Fruit fly (Drosophila melanogaster) whole organism, embryonic: Measurements from ENCODE around the gene Prim1.

Source experiments
- Atf-2 ChIP-seq: fragments of 200-800 bp; sonication (Bioruptor generic); optimal IDR thresholded peaks from 2 replicates; lab custom pipeline; 2016; ENCODE audit warnings: missing biosample characterization, missing genetic modification characterization
- Awh ChIP-seq: fragments of 200-800 bp; sonication (Bioruptor generic); IDR thresholded peaks from 2 replicates; pipeline ENCODE4, ENCODE4 v1.3.6; 2022; ENCODE audit warnings: missing biosample characterization, missing genetic modification characterization
- Bdp1 ChIP-seq: fragments of 200-800 bp; sonication (Bioruptor generic); optimal IDR thresholded peaks from 3 replicates; lab custom pipeline; 2016; ENCODE audit warnings: missing biosample characterization, missing genetic modification characterization
- CG10147 ChIP-seq: fragments of 200-800 bp; sonication (Bioruptor generic); optimal IDR thresholded peaks from 2 replicates; lab custom pipeline; 2019; ENCODE audit warnings: missing biosample characterization, mild to moderate bottlenecking, missing genetic modification characterization, moderate library complexity
- CG10209 ChIP-seq: fragments of 200-800 bp; sonication (Bioruptor generic); optimal IDR thresholded peaks from 3 replicates; lab custom pipeline; 2017; ENCODE audit warnings: missing biosample characterization, mild to moderate bottlenecking, missing genetic modification characterization, missing genetic modification reagents
- CG11695 ChIP-seq: fragments of 200-800 bp; sonication (Bioruptor generic); IDR thresholded peaks from 3 replicates; pipeline ENCODE4 v1.3.6; 2022; ENCODE audit warnings: missing biosample characterization, missing genetic modification characterization
- CG12659 ChIP-seq: fragments of 200-800 bp; sonication (Bioruptor generic); optimal IDR thresholded peaks from 3 replicates; lab custom pipeline; 2017; ENCODE audit warnings: mild to moderate bottlenecking, missing biosample characterization, missing genetic modification reagents, missing genetic modification characterization
- CG12769 ChIP-seq: fragments of 200-800 bp; sonication (Bioruptor generic); optimal IDR thresholded peaks from 2 replicates; lab custom pipeline; 2019; ENCODE audit warnings: missing biosample characterization, mild to moderate bottlenecking, missing genetic modification characterization, moderate library complexity
- CG13287 ChIP-seq: fragments of 200-800 bp; sonication (Bioruptor generic); IDR thresholded peaks from 2 replicates; pipeline ENCODE4 v1.3.6; 2022; ENCODE audit warnings: missing biosample characterization, missing genetic modification characterization; ENCODE audit not compliant: partially characterized antibody
- CG14014 ChIP-seq: fragments of 200-800 bp; sonication (Bioruptor generic); IDR thresholded peaks from 2 replicates; pipeline ENCODE4 v1.3.6; 2022; ENCODE audit warnings: missing biosample characterization, missing genetic modification characterization
- CG17328 ChIP-seq: fragments of 200-800 bp; sonication (Bioruptor generic); IDR thresholded peaks from 2 replicates; pipeline ENCODE4 v1.3.6; 2022; ENCODE audit warnings: missing biosample characterization, missing genetic modification characterization
- CG2712 ChIP-seq: fragments of 200-800 bp; optimal IDR thresholded peaks from 3 replicates; lab custom pipeline; 2019; ENCODE audit warnings: missing biosample characterization, mild to moderate bottlenecking, missing genetic modification characterization, moderate library complexity
- CG2875 ChIP-seq: fragments of 200-800 bp; sonication (Bioruptor generic); optimal IDR thresholded peaks from 2 replicates; lab custom pipeline; 2017; ENCODE audit warnings: missing biosample characterization, mild to moderate bottlenecking, missing genetic modification characterization, missing genetic modification reagents
- CG30020 ChIP-seq: fragments of 200-800 bp; optimal IDR thresholded peaks from 2 replicates; lab custom pipeline; 2019; ENCODE audit warnings: missing biosample characterization, mild to moderate bottlenecking, missing genetic modification characterization, moderate library complexity
- CG34224 ChIP-seq: fragments of 200-800 bp; sonication (Bioruptor generic); IDR thresholded peaks from 3 replicates; pipeline ENCODE4 v1.3.6; 2022; ENCODE audit warnings: missing biosample characterization, missing genetic modification characterization; ENCODE audit not compliant: partially characterized antibody
- CG3726 ChIP-seq: fragments of 200-800 bp; sonication (Bioruptor generic); IDR thresholded peaks from 3 replicates; pipeline ENCODE4, ENCODE4 v1.3.6; 2022; ENCODE audit warnings: missing biosample characterization, missing genetic modification characterization
- CG4707 ChIP-seq: fragments of 200-800 bp; sonication (Bioruptor generic); optimal IDR thresholded peaks from 2 replicates; lab custom pipeline; 2018; ENCODE audit warnings: missing biosample characterization, mild to moderate bottlenecking, missing genetic modification characterization, moderate library complexity
- CG9876 ChIP-seq: fragments of 200-800 bp; sonication (Bioruptor generic); optimal IDR thresholded peaks from 2 replicates; lab custom pipeline; 2016; ENCODE audit warnings: missing biosample characterization, missing genetic modification characterization
- CTCF ChIP-seq: fragments of 200-800 bp; sonication (Bioruptor generic); optimal IDR thresholded peaks from 2 replicates; lab custom pipeline; 2017; ENCODE audit warnings: missing biosample characterization, mild to moderate bottlenecking, missing genetic modification characterization, moderate library complexity
- Camta ChIP-seq: fragments of 200-800 bp; sonication (Bioruptor generic); optimal IDR thresholded peaks from 2 replicates; lab custom pipeline; 2016; ENCODE audit warnings: missing biosample characterization, missing genetic modification characterization
- CrebB ChIP-seq: fragments of 200-800 bp; sonication (Bioruptor generic); optimal IDR thresholded peaks from 3 replicates; lab custom pipeline; 2018; ENCODE audit warnings: missing biosample characterization, mild to moderate bottlenecking, missing genetic modification characterization
- Dref ChIP-seq: fragments of 200-800 bp; sonication (Bioruptor generic); IDR thresholded peaks from 2 replicates; pipeline ENCODE4 v1.3.6; 2022; ENCODE audit warnings: missing biosample characterization, missing genetic modification characterization
- Ets97D ChIP-seq: fragments of 200-800 bp; sonication (Bioruptor generic); optimal IDR thresholded peaks from 3 replicates; lab custom pipeline; 2016; ENCODE audit warnings: missing biosample characterization, missing genetic modification characterization
- Fer3 ChIP-seq: fragments of 200-800 bp; sonication (Bioruptor generic); optimal IDR thresholded peaks from 2 replicates; lab custom pipeline; 2018; ENCODE audit warnings: missing biosample characterization, mild to moderate bottlenecking, missing genetic modification characterization, moderate library complexity
- GATAe ChIP-seq: fragments of 200-800 bp; sonication (Bioruptor generic); conservative IDR thresholded peaks from 2 replicates; pipeline ENCODE4 v1.3.6; 2022; ENCODE audit warnings: missing biosample characterization, missing genetic modification characterization
- HLH3B ChIP-seq: fragments of 200-800 bp; sonication (Bioruptor generic); IDR thresholded peaks from 2 replicates; pipeline ENCODE4 v1.3.6; 2022; ENCODE audit warnings: missing biosample characterization, missing genetic modification characterization
- HLHmδ ChIP-seq: fragments of 200-800 bp; sonication (Bioruptor generic); optimal IDR thresholded peaks from 2 replicates; lab custom pipeline; 2018; ENCODE audit warnings: missing biosample characterization, mild to moderate bottlenecking, missing genetic modification characterization, moderate library complexity
- HmgZ ChIP-seq: fragments of 200-800 bp; sonication (Bioruptor generic); optimal IDR thresholded peaks from 2 replicates; lab custom pipeline; 2018; ENCODE audit warnings: missing biosample characterization, mild to moderate bottlenecking, missing genetic modification characterization
- Hr51 ChIP-seq, 2 experiments: fragments of 200-800 bp; sonication (Bioruptor generic); optimal IDR thresholded peaks; 2 replicates in 1 of 2; 3 replicates in 1 of 2; lab custom pipeline; 2016 to 2018; ENCODE audit warnings: missing biosample characterization in 2 of 2, missing genetic modification characterization in 2 of 2, mild to moderate bottlenecking in 1 of 2, moderate library complexity in 1 of 2
- Jarid2 ChIP-seq: fragments of 200-800 bp; sonication (Bioruptor generic); optimal IDR thresholded peaks from 3 replicates; lab custom pipeline; 2017; ENCODE audit warnings: mild to moderate bottlenecking, missing biosample characterization, missing genetic modification reagents, missing genetic modification characterization
- Nf-YA ChIP-seq: fragments of 200-800 bp; sonication (Bioruptor generic); IDR thresholded peaks from 2 replicates; pipeline ENCODE4 v1.3.6; 2022; ENCODE audit warnings: missing biosample characterization, missing genetic modification characterization
- Nf-YC ChIP-seq: fragments of 200-800 bp; optimal IDR thresholded peaks from 3 replicates; lab custom pipeline; 2019; ENCODE audit warnings: missing biosample characterization, mild to moderate bottlenecking, missing genetic modification characterization, moderate library complexity
- NfI ChIP-seq: fragments of 200-800 bp; sonication (Bioruptor generic); optimal IDR thresholded peaks from 3 replicates; lab custom pipeline; 2018; ENCODE audit warnings: missing biosample characterization, mild to moderate bottlenecking, missing genetic modification characterization, moderate library complexity
- Ssrp ChIP-seq: fragments of 200-800 bp; sonication (Bioruptor generic); optimal IDR thresholded peaks from 2 replicates; lab custom pipeline; 2018; ENCODE audit warnings: missing biosample characterization, mild to moderate bottlenecking, missing genetic modification characterization, moderate library complexity
- Trl ChIP-seq, 3 experiments: fragments of >200 bp in 2 of 3; fragments of 200-800 bp in 1 of 3; sonication (Bioruptor generic) in 1 of 3; optimal IDR thresholded peaks; 2 replicates in 1 of 3; 3 replicates in 2 of 3; lab custom pipeline; 2016 to 2017; ENCODE audit warnings: missing biosample characterization in 1 of 3, missing genetic modification characterization in 1 of 3
- bowl ChIP-seq: fragments of 200-800 bp; sonication (Bioruptor generic); IDR thresholded peaks from 2 replicates; pipeline ENCODE4 v1.3.6; 2022; ENCODE audit warnings: missing biosample characterization, missing genetic modification characterization
- cato ChIP-seq: fragments of 200-800 bp; sonication (Bioruptor generic); optimal IDR thresholded peaks from 2 replicates; lab custom pipeline; 2016; ENCODE audit warnings: missing biosample characterization, missing genetic modification characterization, borderline replicate concordance
- chm ChIP-seq: fragments of 200-800 bp; sonication (Bioruptor generic); IDR thresholded peaks from 2 replicates; pipeline ENCODE4 v1.3.6; 2022; ENCODE audit warnings: missing biosample characterization, missing genetic modification characterization
- oc ChIP-seq: fragments of 200-800 bp; sonication (Bioruptor generic); optimal IDR thresholded peaks from 2 replicates; lab custom pipeline; 2018; ENCODE audit warnings: missing biosample characterization, mild to moderate bottlenecking, missing genetic modification characterization, moderate library complexity
- onecut ChIP-seq: fragments of 200-800 bp; sonication (Bioruptor generic); IDR thresholded peaks from 2 replicates; pipeline ENCODE4 v1.3.6; 2022; ENCODE audit warnings: missing biosample characterization, missing genetic modification characterization
- repo ChIP-seq: fragments of 200-800 bp; sonication (Bioruptor generic); optimal IDR thresholded peaks from 2 replicates; lab custom pipeline; 2016; ENCODE audit warnings: missing biosample characterization, missing genetic modification characterization
- row ChIP-seq: fragments of 200-800 bp; sonication (Bioruptor generic); IDR thresholded peaks from 3 replicates; pipeline ENCODE4 v1.3.6; 2022; ENCODE audit warnings: missing biosample characterization, missing genetic modification characterization
- sc ChIP-seq, 3 experiments: fragments of >200 bp in 2 of 3; fragments of 200-800 bp in 1 of 3; sonication (Bioruptor generic) in 1 of 3; optimal IDR thresholded peaks; 2 replicates in 2 of 3; 3 replicates in 1 of 3; lab custom pipeline; 2017; ENCODE audit warnings: mild to moderate bottlenecking in 1 of 3, missing biosample characterization in 1 of 3, missing genetic modification characterization in 1 of 3, missing genetic modification reagents in 1 of 3
- stc ChIP-seq: fragments of 200-800 bp; sonication (Bioruptor generic); IDR thresholded peaks from 2 replicates; pipeline ENCODE4 v1.3.6; 2022; ENCODE audit warnings: missing biosample characterization, missing genetic modification characterization
- tap ChIP-seq: fragments of 200-800 bp; optimal IDR thresholded peaks from 3 replicates; lab custom pipeline; 2019; ENCODE audit warnings: missing biosample characterization, mild to moderate bottlenecking, missing genetic modification characterization, moderate library complexity
- vvl ChIP-seq: fragments of 200-800 bp; sonication (Bioruptor generic); IDR thresholded peaks from 2 replicates; pipeline ENCODE4 v1.3.6; 2022; ENCODE audit warnings: missing biosample characterization, missing genetic modification characterization

Gene Prim1

DNA sequence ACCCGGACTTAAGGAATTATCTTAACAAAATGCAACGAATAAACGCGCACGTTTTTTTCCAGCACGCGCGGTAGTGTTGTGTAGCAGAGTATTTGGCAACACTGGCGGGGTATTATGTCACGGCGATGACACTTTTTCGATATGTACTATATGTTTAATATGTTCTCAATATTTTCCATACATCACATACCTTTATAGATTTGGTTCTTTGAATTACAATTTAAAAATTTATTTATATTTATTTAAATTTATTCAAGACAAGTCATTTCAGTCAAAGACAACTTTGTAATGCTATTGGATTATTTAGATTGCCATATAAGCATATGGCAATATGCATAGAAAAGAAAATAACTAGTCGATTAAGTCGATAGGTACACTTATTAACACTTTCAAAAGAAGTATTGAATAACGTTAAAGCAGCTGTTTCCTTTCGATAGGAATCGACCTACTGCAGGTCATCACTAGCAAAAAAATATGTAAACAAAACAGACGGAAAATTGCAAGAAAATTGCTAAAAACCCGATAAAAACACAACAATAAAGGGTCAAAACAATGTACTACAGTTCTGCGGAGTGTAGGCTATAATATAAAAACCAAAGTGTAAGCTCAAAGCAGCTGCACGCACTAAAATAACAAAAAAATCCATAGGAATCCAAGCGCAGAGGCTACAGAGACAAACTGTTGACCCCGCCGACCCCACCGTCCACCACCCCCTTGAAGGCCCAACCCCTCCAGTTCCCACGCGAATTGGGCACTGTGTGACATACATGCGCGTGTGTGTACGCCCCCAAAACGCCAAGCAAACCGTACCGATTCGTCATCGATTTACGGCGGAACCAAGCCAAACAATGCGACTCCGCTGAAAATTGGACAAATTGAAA is 6.2 kb downstream of the Prim1 start, which contains the start of the genes CG7182 and GAPcenA (continued):
- TF ChIP-seq row (peak; percentile 85), CG34224 (GFP tag; lab: Robert Waterston, UW) (peak; percentile 43; the same call in 1 of the 3 replicates), chm (no peak), Atf-2 (no peak), NfI (peak; percentile 75), Dref (GFP tag; lab: Robert Waterston, UW) (peak; percentile 67), CG4707 (GFP tag; lab: Kevin White, UChicago) (no peak), CG12769 (no peak)

DNA sequence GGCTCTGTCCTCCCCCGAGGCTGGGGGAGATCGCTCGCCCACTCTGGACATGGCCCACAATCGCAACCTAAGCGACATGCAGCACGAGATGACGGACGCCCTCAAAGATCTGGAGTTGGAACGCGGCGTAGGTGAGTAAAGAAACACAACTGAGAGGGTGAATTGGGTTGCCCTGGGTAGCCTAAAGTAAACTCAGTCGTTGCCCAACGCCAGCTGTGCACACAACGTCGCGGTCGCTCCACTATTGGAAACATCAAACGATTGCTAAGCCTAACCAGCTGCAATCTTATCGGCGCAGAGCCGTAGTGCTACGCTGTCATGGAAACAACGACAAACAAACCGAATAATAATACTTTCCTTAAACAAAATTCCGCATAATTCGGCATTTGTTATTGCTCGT is 7.2 kb downstream of the Prim1 start:
- TF ChIP-seq CrebB (tag; lab: Kevin White, UChicago) (peak; percentile 38), stc (GFP tag; lab: Robert Waterston, UW) (peak; percentile 34; the same call in 1 of the 2 replicates), vvl (peak; percentile 63), Camta (peak; percentile 11), sc (optimal IDR thresholded peaks at IDR 0.05; lab: Kevin White, UChicago) (no peak), sc (GFP tag; optimal IDR thresholded peaks at IDR 0.05; lab: Kevin White, UChicago) (no peak), CTCF (no peak), Awh (GFP tag; lab: Robert Waterston, UW) (peak; percentile 31; the same call in 1 of the 2 replicates), CG12659 (GFP tag; lab: Kevin White, UChicago) (peak; percentile 2), bowl (0 out of 2 replicates have a peak, but pooled peaks have one; percentile 15), Hr51 (GFP tag; optimal IDR thresholded peaks at IDR 0.05; lab: Kevin White, UChicago) (peak in 1 of 2 experiments; percentile 11), CG2712 (tag; lab: Kevin White, UChicago) (no peak), tap (tag; lab: Kevin White, UChicago) (no peak), HLHmδ (peak; percentile 47), HmgZ (tag; lab: Kevin White, UChicago) (peak; percentile 39), Ets97D (GFP tag; lab: Kevin White, UChicago) (no peak), oc (tag; lab: Kevin White, UChicago) (peak; percentile 23), GATAe (no peak), Nf-YA (GFP tag; lab: Robert Waterston, UW) (peak; percentile 54; the same call in 1 of the 2 replicates), Trl (optimal IDR thresholded peaks at IDR 0.05; lab: Kevin White, UChicago) (no peak), Trl (GFP tag; optimal IDR thresholded peaks at IDR 0.05; lab: Kevin White, UChicago) (peak; percentile 43), CG17328 (GFP tag; lab: Robert Waterston, UW) (peak; percentile 36; the same call in 1 of the 2 replicates), HLH3B (peak; percentile 45; the same call in 1 of the 2 replicates), CG3726 (GFP tag; lab: Robert Waterston, UW) (0 out of 3 replicates have a peak, but pooled peaks have one; percentile 48), Bdp1 (no peak), Fer3 (peak; percentile 19), CG10209 (GFP tag; lab: Kevin White, UChicago) (peak; percentile 50), CG14014 (GFP tag; lab: Robert Waterston, UW) (peak; percentile 48; the same call in 1 of the 2 replicates), Nf-YC (no peak), cato (GFP tag; lab: Kevin White, UChicago) (no peak), Jarid2 (GFP tag; lab: Kevin White, UChicago) (peak; percentile 20), CG9876 (no peak), CG13287 (no peak), Ssrp (tag; lab: Kevin White, UChicago) (no peak), CG10147 (GFP tag; lab: Kevin White, UChicago) (no peak), CG2875 (GFP tag; lab: Kevin White, UChicago) (peak; percentile 44), CG11695 (GFP tag; lab: Robert Waterston, UW) (0 out of 3 replicates have a peak, but pooled peaks have one; percentile 12), repo (GFP tag; lab: Kevin White, UChicago) (no peak), onecut (GFP tag; lab: Robert Waterston, UW) (peak; percentile 40), CG30020 (no peak)
